Worm (Caenorhabditis elegans): ENCODE data around the gene C52A11.3.
A peak's percentile ranks its signal among the peaks of the same experiment; 100 is the strongest.

The C52A11.3 gene

ce11 chrII:10767977-10768376 lies 30.8 kb downstream of the C52A11.3 start:
- TF ChIP-seq nhr-11 (tag; optimal IDR thresholded peaks at IDR 0.05) (no peak), nhr-43 (tag; optimal IDR thresholded peaks at IDR 0.05; ENCODE audit: poor library complexity, severe bottlenecking) (no peak), skn-1 (tag; optimal IDR thresholded peaks at IDR 0.05) (no peak), unc-39 (tag; optimal IDR thresholded peaks at IDR 0.05) (no peak)

ce11 chrII:10769291-10769690 lies 32.1 kb downstream of the C52A11.3 start:
- TF ChIP-seq fkh-10 (GFP tag; optimal IDR thresholded peaks at IDR 0.05) = peak; percentile 79
- TF ChIP-seq aly-2 (tag; optimal IDR thresholded peaks at IDR 0.05) = no peak

- no peak for TF ChIP-seq egl-5 (tag; optimal IDR thresholded peaks at IDR 0.05)
- TF ChIP-seq egl-27 (tag; optimal IDR thresholded peaks at IDR 0.05) = no peak
- no peak for TF ChIP-seq nhr-28 (tag; optimal IDR thresholded peaks at IDR 0.05)
Measured at ce11 chrII:10778026-10778425, 40.9 kb downstream of the C52A11.3 start, which contains the start of gene mpz-1. Gene mpz-1 (minus strand): TSS chrII:10778126.

DNA sequence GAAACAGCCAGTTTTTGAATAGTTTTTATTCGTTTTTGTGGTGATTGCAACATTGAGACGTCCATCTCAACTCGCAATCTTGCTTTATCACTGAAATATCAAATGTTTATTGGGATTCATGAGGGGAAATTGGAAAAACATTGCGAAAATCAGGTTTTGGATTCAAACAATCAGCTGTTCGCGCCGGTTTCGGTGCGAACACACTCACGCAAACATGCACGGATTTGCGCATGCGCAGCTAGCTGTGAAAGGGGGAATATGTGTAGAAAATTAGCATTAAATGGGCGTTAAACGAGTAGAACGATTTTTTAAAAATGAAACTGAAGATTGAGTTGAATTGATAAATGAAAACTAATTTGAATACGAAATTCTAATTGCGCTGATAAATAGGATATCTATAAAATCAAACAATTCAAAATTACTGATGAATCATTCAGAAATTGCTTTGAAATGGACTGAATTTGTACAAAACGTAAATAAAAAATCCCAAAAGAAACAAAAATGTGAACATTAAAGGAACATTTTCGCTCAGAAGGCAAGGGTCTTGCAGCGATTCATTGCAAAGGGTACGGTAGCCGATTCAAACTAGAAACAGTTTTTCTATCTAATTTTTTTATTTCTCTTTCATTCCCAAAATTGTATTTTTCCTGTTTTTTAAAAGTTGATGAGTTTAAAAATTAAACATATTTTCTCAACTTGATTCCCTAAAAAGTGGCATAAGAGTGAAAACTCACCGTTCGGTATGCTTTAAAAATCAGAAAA lies 46.2 kb downstream of the C52A11.3 start, which contains the start of gene ect-2:
TSS of gene ect-2 (minus strand) at position 762 of the 762 bp plus-strand sequence.
- peak; percentile 5 for TF ChIP-seq lin-15B (tag; optimal IDR thresholded peaks at IDR 0.05)
- TF ChIP-seq elt-1 (tag; optimal IDR thresholded peaks at IDR 0.05) = no peak
- TF ChIP-seq fkh-2 (tag; optimal IDR thresholded peaks at IDR 0.05) = no peak
- no peak for TF ChIP-seq eor-1 (tag; optimal IDR thresholded peaks at IDR 0.05)
- peak; percentile 34 for TF ChIP-seq nfya-1 (tag; optimal IDR thresholded peaks at IDR 0.05; ENCODE audit: insufficient read depth)
- no peak for TF ChIP-seq mml-1 (tag; optimal IDR thresholded peaks at IDR 0.05)
- TF ChIP-seq nhr-25 (tag; optimal IDR thresholded peaks at IDR 0.05) = peak; percentile 37

DNA sequence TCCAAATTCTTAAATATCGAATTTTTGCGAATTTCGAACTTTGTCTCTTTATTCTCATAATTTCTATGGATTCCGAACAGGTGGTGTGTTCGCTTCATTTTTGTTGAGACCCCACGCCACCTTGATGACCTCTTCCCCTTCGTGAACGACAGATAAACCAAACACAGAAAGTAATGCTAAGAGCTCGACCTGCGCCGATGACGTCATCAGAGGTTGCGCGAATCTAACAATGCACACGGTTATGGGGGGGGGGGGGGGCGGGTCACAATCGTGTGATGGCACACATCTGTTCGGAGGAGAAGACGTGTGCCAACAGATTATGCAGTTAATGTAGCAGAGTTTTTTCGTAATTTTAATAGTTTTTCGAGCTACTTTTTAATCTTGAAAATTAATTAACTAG lies 47.1 kb downstream of the C52A11.3 start:
- TF ChIP-seq ztf-4 (tag; optimal IDR thresholded peaks at IDR 0.05) (no peak), elt-2 (tag; optimal IDR thresholded peaks at IDR 0.05) (no peak), nhr-28 (tag; optimal IDR thresholded peaks at IDR 0.05) (no peak), pha-4 (tag; optimal IDR thresholded peaks at IDR 0.05) (no peak), egl-5 (tag; optimal IDR thresholded peaks at IDR 0.05) (no peak), ceh-9 (tag; optimal IDR thresholded peaks at IDR 0.05) (no peak), ZK546.5 (tag; optimal IDR thresholded peaks at IDR 0.05) (no peak), nfya-1 (tag; optimal IDR thresholded peaks at IDR 0.05; ENCODE audit: insufficient read depth) (no peak), egl-27 (tag; optimal IDR thresholded peaks at IDR 0.05) (no peak), mdl-1 (tag; optimal IDR thresholded peaks at IDR 0.05) (no peak)

- TF ChIP-seq zag-1 (tag; optimal IDR thresholded peaks at IDR 0.05) = no peak
- TF ChIP-seq lin-15B (tag; optimal IDR thresholded peaks at IDR 0.05) = peak; percentile 75
- TF ChIP-seq pqm-1 (tag; optimal IDR thresholded peaks at IDR 0.05) = peak; percentile 12
- TF ChIP-seq hmg-11 (tag; optimal IDR thresholded peaks at IDR 0.05) = peak; percentile 39
- no peak for TF ChIP-seq elt-1 (tag; optimal IDR thresholded peaks at IDR 0.05)
- no peak for TF ChIP-seq mml-1 (tag; optimal IDR thresholded peaks at IDR 0.05)
- no peak for TF ChIP-seq elt-3 (tag; optimal IDR thresholded peaks at IDR 0.05)
- TF ChIP-seq daf-12 (tag; optimal IDR thresholded peaks at IDR 0.05) = no peak
- TF ChIP-seq ZK546.5 (tag; optimal IDR thresholded peaks at IDR 0.05) = no peak
- TF ChIP-seq nhr-23 (tag; optimal IDR thresholded peaks at IDR 0.05) = peak; percentile 73
- no peak for TF ChIP-seq lsy-12 (tag; optimal IDR thresholded peaks at IDR 0.05)
- peak; percentile 76 for TF ChIP-seq pha-4 (tag; optimal IDR thresholded peaks at IDR 0.05)
- peak; percentile 80 for TF ChIP-seq snpc-4 (tag; optimal IDR thresholded peaks at IDR 0.05)
- peak; percentile 8 for TF ChIP-seq egl-5 (tag; optimal IDR thresholded peaks at IDR 0.05)
- TF ChIP-seq aly-2 (tag; optimal IDR thresholded peaks at IDR 0.05) = no peak
- no peak for TF ChIP-seq nhr-11 (tag; optimal IDR thresholded peaks at IDR 0.05)
- TF ChIP-seq lin-39 (tag; optimal IDR thresholded peaks at IDR 0.05) = peak; percentile 19
- no peak for TF ChIP-seq unc-39 (tag; optimal IDR thresholded peaks at IDR 0.05)
- TF ChIP-seq R02D3.7 (tag; optimal IDR thresholded peaks at IDR 0.05) = peak; percentile 23
- peak; percentile 67 for TF ChIP-seq nhr-25 (tag; optimal IDR thresholded peaks at IDR 0.05)
- TF ChIP-seq nhr-237 (tag; optimal IDR thresholded peaks at IDR 0.05) = no peak
- no peak for TF ChIP-seq tbx-2 (tag; optimal IDR thresholded peaks at IDR 0.05)
- TF ChIP-seq elt-2 (tag; optimal IDR thresholded peaks at IDR 0.05) = peak; percentile 59
- TF ChIP-seq nfya-1 (tag; optimal IDR thresholded peaks at IDR 0.05; ENCODE audit: insufficient read depth) = peak; percentile 69
Measured at ce11 chrII:10784780-10785463, 47.8 kb downstream of the C52A11.3 start, which contains the start of gene cdl-1. Gene cdl-1 (plus strand): TSS chrII:10785452.

All from whole organism, L3 larva.